Worm (Caenorhabditis elegans): ENCODE data around the gene C02B10.3.

ce11 chrIV:5111533-5111932 is 8.5 kb upstream of the C02B10.3 start, which contains the start of gene AC7.3:
- no peak for TF ChIP-seq nhr-11 (tag; optimal IDR thresholded peaks at IDR 0.05)
- no peak for TF ChIP-seq zag-1 (tag; optimal IDR thresholded peaks at IDR 0.05)
- no peak for TF ChIP-seq unc-62 (GFP tag; optimal IDR thresholded peaks at IDR 0.05)
- TF ChIP-seq nhr-71 (tag; optimal IDR thresholded peaks at IDR 0.05): no peak
- TF ChIP-seq ceh-8 (GFP tag; optimal IDR thresholded peaks at IDR 0.05): no peak
- no peak for TF ChIP-seq nhr-90 (tag; optimal IDR thresholded peaks at IDR 0.05; ENCODE audit: poor library complexity)
- no peak for TF ChIP-seq lir-3 (tag; optimal IDR thresholded peaks at IDR 0.05; ENCODE audit: poor library complexity)

All from whole organism, L1 larva.